Worm (Caenorhabditis elegans) whole organism, mixed stage, embryonic: ENCODE measurements around the gene F46C5.2.

ENCODE experiments used
- bed-3 ChIP-seq: fragments of 200-800 bp; sonication (Bioruptor generic); optimal IDR thresholded peaks from 3 replicates; lab custom pipeline; 2018; ENCODE audit warnings: mild to moderate bottlenecking, missing genetic modification characterization, moderate library complexity, missing compliant biosample characterization
- blmp-1 ChIP-seq: fragments of 150-350 bp; optimal IDR thresholded peaks from 2 replicates; lab custom pipeline; 2014; ENCODE audit warnings: missing biosample characterization, missing genetic modification characterization
- ceh-39 ChIP-seq: fragments of 150-350 bp; optimal IDR thresholded peaks from 2 replicates; lab custom pipeline; 2014; ENCODE audit warnings: missing biosample characterization, missing genetic modification characterization
- ceh-43 ChIP-seq: fragments of 200-800 bp; sonication (Bioruptor generic); optimal IDR thresholded peaks from 2 replicates; lab custom pipeline; 2018; ENCODE audit warnings: mild to moderate bottlenecking, missing genetic modification characterization, moderate library complexity, missing compliant biosample characterization
- ceh-83 ChIP-seq: fragments of 200-800 bp; sonication (Bioruptor generic); optimal IDR thresholded peaks from 2 replicates; lab custom pipeline; 2018; ENCODE audit warnings: mild to moderate bottlenecking, missing genetic modification characterization, missing compliant biosample characterization
- ces-1 ChIP-seq: fragments of 150-350 bp; optimal IDR thresholded peaks from 2 replicates; lab custom pipeline; 2014; ENCODE audit warnings: missing biosample characterization, missing genetic modification reagents, missing genetic modification characterization
- cnd-1 ChIP-seq: fragments of 200-800 bp; sonication (Bioruptor generic); optimal IDR thresholded peaks from 2 replicates; lab custom pipeline; 2018; ENCODE audit warnings: mild to moderate bottlenecking, missing genetic modification characterization, missing compliant biosample characterization
- drap-1 ChIP-seq: fragments of 200-800 bp; sonication (Bioruptor generic); optimal IDR thresholded peaks from 3 replicates; lab custom pipeline; 2018; ENCODE audit warnings: mild to moderate bottlenecking, missing genetic modification characterization, missing compliant biosample characterization
- elt-1 ChIP-seq: sonication (generic microtip); optimal IDR thresholded peaks from 2 replicates; lab custom pipeline; 2017; ENCODE audit warnings: missing genetic modification characterization, mild to moderate bottlenecking, missing compliant biosample characterization, antibody characterized with exemption, moderate library complexity, borderline replicate concordance; ENCODE audit not compliant: insufficient read depth
- elt-3 ChIP-seq: fragments of 150-350 bp; optimal IDR thresholded peaks from 2 replicates; lab custom pipeline; 2014; ENCODE audit warnings: missing biosample characterization, missing genetic modification characterization
- flh-1 ChIP-seq: fragments of 200-800 bp; sonication (Bioruptor generic); optimal IDR thresholded peaks from 2 replicates; lab custom pipeline; 2018; ENCODE audit warnings: mild to moderate bottlenecking, missing genetic modification characterization, moderate library complexity, missing compliant biosample characterization
- ham-2 ChIP-seq: fragments of 200-800 bp; sonication (Bioruptor generic); optimal IDR thresholded peaks from 2 replicates; lab custom pipeline; 2018; ENCODE audit warnings: mild to moderate bottlenecking, missing genetic modification characterization, missing compliant biosample characterization
- hlh-1 ChIP-seq: fragments of 150-350 bp; optimal IDR thresholded peaks from 2 replicates; lab custom pipeline; 2014; ENCODE audit warnings: missing biosample characterization, missing genetic modification reagents, missing genetic modification characterization
- lin-13 ChIP-seq: fragments of 150-350 bp; optimal IDR thresholded peaks from 2 replicates; lab custom pipeline; 2014; ENCODE audit warnings: missing biosample characterization, missing genetic modification characterization
- lin-32 ChIP-seq: fragments of 200-800 bp; sonication (Bioruptor generic); optimal IDR thresholded peaks from 2 replicates; lab custom pipeline; 2018; ENCODE audit warnings: mild to moderate bottlenecking, missing genetic modification characterization, missing compliant biosample characterization
- lsy-2 ChIP-seq: fragments of 150-350 bp; optimal IDR thresholded peaks from 2 replicates; lab custom pipeline; 2014; ENCODE audit warnings: missing biosample characterization, missing genetic modification characterization
- mab-5 ChIP-seq: fragments of 150-350 bp; optimal IDR thresholded peaks from 2 replicates; lab custom pipeline; 2014; ENCODE audit warnings: missing biosample characterization, missing genetic modification characterization
- mep-1 ChIP-seq: fragments of 150-350 bp; optimal IDR thresholded peaks from 2 replicates; lab custom pipeline; 2017; ENCODE audit warnings: missing biosample characterization, missing genetic modification reagents, missing genetic modification characterization, inconsistent platforms
- mls-2 ChIP-seq: sonication (generic microtip); optimal IDR thresholded peaks from 2 replicates; lab custom pipeline; 2016; ENCODE audit warnings: mild to moderate bottlenecking, missing genetic modification characterization, moderate library complexity, missing compliant biosample characterization
- nhr-12 ChIP-seq: fragments of 150-350 bp; optimal IDR thresholded peaks from 2 replicates; lab custom pipeline; 2014; ENCODE audit warnings: missing biosample characterization, missing genetic modification characterization
- nhr-2 ChIP-seq: fragments of 150-350 bp; optimal IDR thresholded peaks from 2 replicates; lab custom pipeline; 2014; ENCODE audit warnings: missing biosample characterization, missing genetic modification characterization
- nhr-237 ChIP-seq: fragments of 150-350 bp; optimal IDR thresholded peaks from 2 replicates; lab custom pipeline; 2014; ENCODE audit warnings: missing biosample characterization, missing genetic modification characterization
- nhr-28 ChIP-seq: fragments of 150-350 bp; optimal IDR thresholded peaks from 2 replicates; lab custom pipeline; 2014; ENCODE audit warnings: missing biosample characterization, missing genetic modification characterization
- nhr-76 ChIP-seq: sonication (generic microtip); optimal IDR thresholded peaks from 2 replicates; lab custom pipeline; 2017; ENCODE audit warnings: missing biosample characterization, missing genetic modification characterization
- pha-4 ChIP-seq: fragments of 150-350 bp; optimal IDR thresholded peaks from 2 replicates; lab custom pipeline; 2018; ENCODE audit warnings: missing biosample characterization, missing genetic modification reagents, missing genetic modification characterization
- sem-2 ChIP-seq: fragments of 200-800 bp; sonication (Bioruptor generic); optimal IDR thresholded peaks from 2 replicates; lab custom pipeline; 2018; ENCODE audit warnings: mild to moderate bottlenecking, missing genetic modification characterization, missing compliant biosample characterization
- snpc-4 ChIP-seq: fragments of 150-350 bp; optimal IDR thresholded peaks from 2 replicates; lab custom pipeline; 2014; ENCODE audit warnings: missing biosample characterization, missing genetic modification characterization
- tbx-8 ChIP-seq: fragments of 200-800 bp; sonication (Bioruptor generic); optimal IDR thresholded peaks from 2 replicates; lab custom pipeline; 2018; ENCODE audit warnings: mild to moderate bottlenecking, missing genetic modification characterization, moderate library complexity, missing compliant biosample characterization
- unc-120 ChIP-seq: sonication (generic microtip); optimal IDR thresholded peaks from 2 replicates; lab custom pipeline; 2017; ENCODE audit warnings: missing genetic modification characterization, missing compliant biosample characterization; ENCODE audit not compliant: poor library complexity, severe bottlenecking
- unc-39 ChIP-seq: fragments of 150-350 bp; optimal IDR thresholded peaks from 2 replicates; lab custom pipeline; 2014; ENCODE audit warnings: missing biosample characterization, missing genetic modification characterization
- unc-62 ChIP-seq: fragments of 150-350 bp; optimal IDR thresholded peaks from 2 replicates; lab custom pipeline; 2014; ENCODE audit warnings: missing biosample characterization, missing genetic modification reagents, missing genetic modification characterization
- zip-8 ChIP-seq: fragments of 150-350 bp; optimal IDR thresholded peaks from 2 replicates; lab custom pipeline; 2014; ENCODE audit warnings: missing biosample characterization, missing genetic modification characterization

The F46C5.2 gene

ce11 chrII:8835857-8836256 is 6.8 kb upstream of the F46C5.2 start, which contains the start of gene F46C5.4:
F46C5.4 (plus strand) TSS chrII:8836078.
- TF ChIP-seq ces-1 (GFP tag; lab: Kevin White, UChicago): peak; percentile 71
- no peak for TF ChIP-seq ham-2 (GFP tag; lab: Kevin White, UChicago)

ce11 chrII:8832941-8833340 is 3.9 kb upstream of the F46C5.2 start:
- TF ChIP-seq pha-4 (tag; lab: Kevin White, UChicago) (no peak), blmp-1 (tag; lab: Kevin White, UChicago) (no peak), lsy-2 (tag; lab: Kevin White, UChicago) (no peak), nhr-2 (no peak), nhr-76 (tag; lab: Kevin White, UChicago) (no peak), ceh-43 (no peak), unc-39 (tag; lab: Kevin White, UChicago) (no peak), elt-1 (tag; lab: Kevin White, UChicago) (no peak), unc-62 (no peak), flh-1 (GFP tag; lab: Kevin White, UChicago) (no peak), nhr-12 (no peak), zip-8 (tag; lab: Kevin White, UChicago) (no peak), sem-2 (GFP tag; lab: Kevin White, UChicago) (no peak), lin-13 (no peak), mls-2 (no peak), ham-2 (GFP tag; lab: Kevin White, UChicago) (no peak), cnd-1 (tag; lab: Kevin White, UChicago) (no peak), tbx-8 (GFP tag; lab: Kevin White, UChicago) (no peak), unc-120 (tag; lab: Kevin White, UChicago) (no peak)

- TF ChIP-seq mep-1 (tag; lab: Kevin White, UChicago) (no peak), ces-1 (GFP tag; lab: Kevin White, UChicago) (peak; percentile 65), pha-4 (tag; lab: Kevin White, UChicago) (no peak)
- TF ChIP-seq, all 35 proteins: peak for 1
These were observed 1.8 kb upstream of the F46C5.2 start for ce11 chrII:8830917-8831316.

- TF ChIP-seq pha-4 (tag; lab: Kevin White, UChicago) (no peak), drap-1 (GFP tag; lab: Kevin White, UChicago) (no peak), unc-62 (no peak), blmp-1 (tag; lab: Kevin White, UChicago) (no peak)
These were observed 3.3 kb downstream of the F46C5.2 start, which contains the start of gene nas-25 for ce11 chrII:8825769-8826168. nas-25 (plus strand) TSS chrII:8826069.

- TF ChIP-seq nhr-28 (tag; lab: Kevin White, UChicago) (no peak), unc-39 (tag; lab: Kevin White, UChicago) (no peak), ces-1 (GFP tag; lab: Kevin White, UChicago) (no peak), drap-1 (GFP tag; lab: Kevin White, UChicago) (no peak), elt-3 (tag; lab: Kevin White, UChicago) (no peak), elt-1 (tag; lab: Kevin White, UChicago) (no peak), lin-32 (GFP tag; lab: Kevin White, UChicago) (no peak), bed-3 (GFP tag; lab: Kevin White, UChicago) (no peak), hlh-1 (no peak), cnd-1 (tag; lab: Kevin White, UChicago) (no peak), nhr-12 (no peak), unc-120 (tag; lab: Kevin White, UChicago) (no peak), ceh-39 (tag; lab: Kevin White, UChicago) (no peak), tbx-8 (GFP tag; lab: Kevin White, UChicago) (no peak), nhr-76 (tag; lab: Kevin White, UChicago) (no peak), ceh-83 (GFP tag; lab: Kevin White, UChicago) (no peak), ham-2 (GFP tag; lab: Kevin White, UChicago) (no peak)
These were observed 6.4 kb downstream of the F46C5.2 start for ce11 chrII:8822711-8823110.

DNA sequence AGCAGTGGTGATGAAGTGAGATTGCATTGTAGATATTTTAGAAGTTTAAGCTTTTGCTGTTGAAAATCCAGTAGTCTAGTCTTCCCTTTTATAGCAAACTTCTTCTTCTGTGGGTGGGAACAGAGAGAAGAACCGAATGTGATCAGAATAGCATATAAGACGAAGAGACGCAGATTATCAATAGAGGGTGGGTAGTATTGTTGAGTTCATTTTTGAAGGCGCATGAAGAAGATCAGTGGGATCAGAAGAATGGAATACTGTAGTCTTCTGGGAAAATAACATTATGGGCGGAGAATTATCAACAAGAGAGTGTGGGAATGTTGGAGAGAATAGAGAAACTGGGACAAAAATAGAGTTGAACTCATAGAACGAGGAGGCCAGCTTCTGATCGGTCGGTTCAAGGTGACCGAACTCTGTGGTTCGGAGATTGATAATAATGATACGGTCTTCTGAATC is 7.9 kb downstream of the F46C5.2 start, which contains the start of gene F46C5.1:
Gene F46C5.1, minus strand, starts transcription at position 51 of the 456 bp plus-strand sequence.
- TF ChIP-seq snpc-4 (tag; lab: Kevin White, UChicago) (no peak), nhr-237 (tag; lab: Kevin White, UChicago) (no peak), mab-5 (no peak)
